Worm (Caenorhabditis elegans) whole organism, late embryonic: ENCODE measurements around the gene sdz-5.

Experiments used
- T23F11.4 ChIP-seq: fragments of 200-800 bp; sonication (Bioruptor generic); optimal IDR thresholded peaks from 2 replicates; lab custom pipeline; 2018; ENCODE audit warnings: mild to moderate bottlenecking, missing genetic modification characterization, missing compliant biosample characterization
- ceh-2 ChIP-seq: sonication (generic microtip); optimal IDR thresholded peaks from 2 replicates; lab custom pipeline; 2016; ENCODE audit warnings: missing genotype, missing genetic modification characterization, missing compliant biosample characterization
- elt-2 ChIP-seq: sonication (generic microtip); optimal IDR thresholded peaks from 2 replicates; lab custom pipeline; 2016; ENCODE audit warnings: missing genetic modification reagents, missing genetic modification characterization, missing compliant biosample characterization
- elt-4 ChIP-seq: sonication (generic microtip); optimal IDR thresholded peaks from 2 replicates; lab custom pipeline; 2016; ENCODE audit warnings: missing genetic modification characterization, missing compliant biosample characterization
- ets-4 ChIP-seq: sonication (generic microtip); optimal IDR thresholded peaks from 2 replicates; lab custom pipeline; 2016; ENCODE audit warnings: missing genetic modification characterization, missing compliant biosample characterization
- hlh-15 ChIP-seq: sonication (generic microtip); optimal IDR thresholded peaks from 2 replicates; lab custom pipeline; 2016; ENCODE audit warnings: missing genetic modification characterization, missing compliant biosample characterization
- hlh-30 ChIP-seq: sonication (generic microtip); optimal IDR thresholded peaks from 2 replicates; lab custom pipeline; 2017; ENCODE audit warnings: antibody characterized with exemption, missing genetic modification characterization, missing compliant biosample characterization; ENCODE audit not compliant: insufficient read depth
- nhr-11 ChIP-seq: fragments of 150-350 bp; optimal IDR thresholded peaks from 2 replicates; lab custom pipeline; 2014; ENCODE audit warnings: missing biosample characterization, missing genetic modification characterization
- pax-1 ChIP-seq: fragments of 150-350 bp; optimal IDR thresholded peaks from 2 replicates; lab custom pipeline; 2014; ENCODE audit warnings: missing biosample characterization, missing genetic modification characterization
- pha-2 ChIP-seq: sonication (generic microtip); optimal IDR thresholded peaks from 2 replicates; lab custom pipeline; 2017; ENCODE audit warnings: mild to moderate bottlenecking, missing genetic modification characterization, missing compliant biosample characterization
- rnt-1 ChIP-seq: sonication (generic microtip); optimal IDR thresholded peaks from 2 replicates; lab custom pipeline; 2016; ENCODE audit warnings: missing genetic modification characterization, missing compliant biosample characterization
- sox-4 ChIP-seq: sonication (generic microtip); optimal IDR thresholded peaks from 2 replicates; lab custom pipeline; 2017; ENCODE audit warnings: mild to moderate bottlenecking, missing genetic modification characterization, inconsistent platforms, missing compliant biosample characterization
- tbx-2 ChIP-seq: sonication (generic microtip); optimal IDR thresholded peaks from 2 replicates; lab custom pipeline; 2016; ENCODE audit warnings: missing genetic modification characterization, missing compliant biosample characterization

ce11 chrII:3014196-3014849 is 5.8 kb downstream of the sdz-5 start, which contains the start of gene C41H7.2:
- no peak for TF ChIP-seq nhr-11 (tag; lab: Kevin White, UChicago)
- no peak for TF ChIP-seq pax-1
- TF ChIP-seq sox-4 (tag; lab: Kevin White, UChicago), result no peak
- no peak for TF ChIP-seq pha-2 (tag; lab: Kevin White, UChicago)
- TF ChIP-seq hlh-15, result no peak
- no peak for TF ChIP-seq ceh-2
- no peak for TF ChIP-seq tbx-2 (tag; lab: Kevin White, UChicago)
- TF ChIP-seq elt-4 (tag; lab: Kevin White, UChicago), result no peak
- TF ChIP-seq elt-2 (tag; lab: Kevin White, UChicago), result peak; percentile 90
- TF ChIP-seq ets-4 (tag; lab: Kevin White, UChicago), result no peak
- TF ChIP-seq rnt-1 (tag; lab: Kevin White, UChicago), result no peak
- TF ChIP-seq T23F11.4, result no peak
- TF ChIP-seq hlh-30 (tag; lab: Kevin White, UChicago), result no peak
